Worm (Caenorhabditis elegans) whole organism, L4/young adult: ENCODE measurements around the gene B0035.18.

ENCODE experiments used
- W03F9.2 ChIP-seq: fragments of 150-350 bp; optimal IDR thresholded peaks from 2 replicates; lab custom pipeline; 2014; ENCODE audit warnings: missing biosample characterization, missing genetic modification characterization
- dao-5 ChIP-seq: sonication (generic microtip); optimal IDR thresholded peaks from 2 replicates; lab custom pipeline; 2016; ENCODE audit warnings: missing genotype, missing genetic modification characterization, moderate library complexity, missing compliant biosample characterization
- him-1 ChIP-seq: sonication (generic microtip); optimal IDR thresholded peaks from 2 replicates; lab custom pipeline; 2016; ENCODE audit warnings: missing genotype, missing genetic modification reagents, missing genetic modification characterization, missing compliant biosample characterization

Gene B0035.18

ce11 chrIV:11332751-11333150 is 12.6 kb downstream of the B0035.18 start, which contains the start of gene sart-3:
Gene sart-3, minus strand, starts transcription at chrIV:11332969.
- no peak for TF ChIP-seq W03F9.2 (tag; lab: Kevin White, UChicago)
- no peak for TF ChIP-seq him-1 (tag; lab: Kevin White, UChicago)
- no peak for TF ChIP-seq dao-5

DNA sequence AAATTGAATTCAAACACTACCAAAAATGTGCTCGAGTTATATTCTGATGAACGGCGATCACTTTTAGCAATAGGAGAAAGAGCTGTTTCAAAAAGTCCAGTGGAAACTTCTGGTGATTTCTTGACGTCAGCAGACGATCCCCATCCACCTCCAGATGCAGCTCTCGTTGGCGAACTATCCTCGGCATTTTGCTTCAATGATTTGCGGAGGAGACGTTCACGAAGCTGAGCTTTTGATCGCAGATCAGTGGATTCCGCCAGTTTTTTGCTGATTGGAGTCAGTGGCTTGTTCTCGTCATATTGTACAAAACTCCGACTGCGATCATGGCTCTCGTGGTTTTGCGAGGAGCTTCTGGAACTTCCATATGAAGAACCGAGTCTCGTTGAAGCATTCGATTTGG is 16.1 kb downstream of the B0035.18 start:
- TF ChIP-seq W03F9.2 (tag; lab: Kevin White, UChicago) = no peak
- no peak for TF ChIP-seq him-1 (tag; lab: Kevin White, UChicago)
- TF ChIP-seq dao-5 = no peak

DNA sequence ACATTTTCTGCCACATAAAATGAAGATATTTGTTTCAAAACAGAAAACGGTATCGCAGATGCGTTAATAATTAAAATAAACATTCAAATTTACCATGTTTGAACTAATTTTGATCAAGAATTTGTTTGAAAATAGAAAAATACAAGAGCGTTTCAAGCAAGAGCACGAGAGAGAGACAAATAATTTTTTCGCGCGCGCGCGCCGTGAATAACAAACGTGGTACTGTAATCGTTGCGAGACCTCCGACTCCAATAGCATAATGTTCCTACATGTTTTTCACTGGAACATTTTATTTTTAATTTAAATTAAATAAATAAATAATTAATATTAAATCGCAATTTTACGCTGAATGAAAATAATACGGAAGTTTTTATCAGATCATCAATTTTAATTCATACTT is 16.9 kb downstream of the B0035.18 start, which contains the start of gene F54E12.2:
Gene F54E12.2 (minus strand): TSS at position 164 of the 400 bp plus-strand sequence.
- TF ChIP-seq W03F9.2 (tag; lab: Kevin White, UChicago) (peak; percentile 51), him-1 (tag; lab: Kevin White, UChicago) (no peak), dao-5 (no peak)

- TF ChIP-seq W03F9.2 (tag; lab: Kevin White, UChicago) (no peak), him-1 (tag; lab: Kevin White, UChicago) (no peak), dao-5 (no peak)
Observed at ce11 chrIV:11340735-11341443, 20.8 kb downstream of the B0035.18 start.

ce11 chrIV:11344288-11344687 is 24.2 kb downstream of the B0035.18 start:
- no peak for TF ChIP-seq W03F9.2 (tag; lab: Kevin White, UChicago)
- no peak for TF ChIP-seq him-1 (tag; lab: Kevin White, UChicago)
- no peak for TF ChIP-seq dao-5

DNA sequence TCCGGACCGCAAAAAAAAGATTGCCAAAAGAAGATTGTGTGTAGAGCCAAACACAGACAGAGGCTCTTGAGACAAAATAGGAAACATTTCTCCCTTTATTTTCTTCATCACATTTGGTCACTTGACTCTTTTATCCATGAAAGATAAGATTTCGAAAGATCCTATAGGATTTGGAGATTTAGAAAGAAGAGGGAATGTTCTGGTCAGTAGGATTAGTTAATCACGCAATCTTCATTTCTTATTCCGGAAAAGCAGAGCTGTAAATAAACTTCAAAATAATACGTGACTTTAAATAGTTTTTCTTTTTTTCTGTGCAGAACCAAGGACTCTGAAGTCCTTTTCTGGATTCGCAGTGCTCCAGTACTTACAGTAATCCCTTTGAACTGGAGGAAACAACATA is 27.2 kb downstream of the B0035.18 start:
- TF ChIP-seq him-1 (tag; lab: Kevin White, UChicago) (no peak), W03F9.2 (tag; lab: Kevin White, UChicago) (no peak), dao-5 (no peak)

DNA sequence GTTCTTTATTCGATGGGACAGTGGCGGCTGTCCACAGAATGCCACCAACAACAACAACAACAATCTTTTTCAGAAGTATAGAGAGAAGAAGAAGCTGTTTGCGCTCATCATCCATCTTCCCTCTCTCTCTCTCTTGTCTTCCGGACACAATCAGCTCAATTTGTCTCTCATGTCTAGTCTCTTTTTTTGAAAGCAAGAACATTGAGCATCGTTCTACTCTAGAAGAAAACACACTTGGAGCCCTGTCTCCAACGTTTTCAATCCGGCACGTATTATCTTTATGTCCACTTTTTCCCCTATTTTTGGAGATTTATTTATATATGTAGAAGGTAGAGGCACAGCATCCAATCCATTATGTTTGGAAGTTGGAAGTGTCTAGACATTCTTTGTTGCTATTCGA is 28.7 kb downstream of the B0035.18 start:
- no peak for TF ChIP-seq him-1 (tag; lab: Kevin White, UChicago)
- TF ChIP-seq W03F9.2 (tag; lab: Kevin White, UChicago) = no peak
- no peak for TF ChIP-seq dao-5

ce11 chrIV:11349747-11350146 is 29.6 kb downstream of the B0035.18 start:
- TF ChIP-seq dao-5 (no peak), him-1 (tag; lab: Kevin White, UChicago) (peak; percentile 46)

DNA sequence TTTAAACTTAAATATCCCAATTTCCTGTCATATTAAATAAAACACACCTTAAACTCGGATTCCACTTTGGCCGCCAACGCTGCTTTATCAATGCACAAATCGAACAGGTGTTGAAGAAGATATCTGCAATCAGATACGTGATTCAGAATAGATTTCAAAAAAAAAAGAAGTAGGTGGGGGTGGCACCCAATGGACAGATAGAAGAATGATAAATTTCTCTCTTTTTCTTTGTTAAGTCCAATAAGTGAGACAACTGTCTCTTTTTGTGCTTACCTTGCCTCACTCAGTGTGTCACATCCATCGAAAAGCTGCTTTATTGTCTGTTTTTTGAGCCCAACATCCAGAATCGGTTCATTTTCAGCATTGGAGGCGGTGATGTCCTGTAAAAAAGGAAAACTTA is 30.7 kb downstream of the B0035.18 start:
- TF ChIP-seq him-1 (tag; lab: Kevin White, UChicago) = no peak
- TF ChIP-seq dao-5 = no peak
- no peak for TF ChIP-seq W03F9.2 (tag; lab: Kevin White, UChicago)

- TF ChIP-seq W03F9.2 (tag; lab: Kevin White, UChicago) (no peak), dao-5 (no peak), him-1 (tag; lab: Kevin White, UChicago) (no peak)
Observed at ce11 chrIV:11351563-11351962, 31.5 kb downstream of the B0035.18 start.

DNA sequence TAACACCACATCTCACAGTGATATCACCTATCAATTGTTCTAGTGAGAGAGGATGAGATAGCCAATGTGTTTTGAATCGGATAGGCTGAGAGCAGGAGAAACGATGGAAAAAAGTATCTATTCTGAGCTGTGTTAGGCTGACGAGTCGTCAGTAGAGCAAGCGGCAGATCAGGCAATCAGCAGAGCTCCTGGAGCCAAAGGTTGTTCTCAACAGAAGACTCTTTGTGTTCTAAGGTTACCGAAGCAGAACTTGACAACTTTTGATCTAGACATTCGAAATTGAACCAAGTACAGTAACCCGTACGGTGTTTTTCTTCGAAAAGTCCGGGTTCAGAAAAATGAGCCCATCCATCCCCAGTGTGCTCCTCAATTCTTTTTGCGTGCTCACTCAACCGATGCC is 32.7 kb downstream of the B0035.18 start:
- TF ChIP-seq him-1 (tag; lab: Kevin White, UChicago) (no peak), W03F9.2 (tag; lab: Kevin White, UChicago) (no peak), dao-5 (no peak)

DNA sequence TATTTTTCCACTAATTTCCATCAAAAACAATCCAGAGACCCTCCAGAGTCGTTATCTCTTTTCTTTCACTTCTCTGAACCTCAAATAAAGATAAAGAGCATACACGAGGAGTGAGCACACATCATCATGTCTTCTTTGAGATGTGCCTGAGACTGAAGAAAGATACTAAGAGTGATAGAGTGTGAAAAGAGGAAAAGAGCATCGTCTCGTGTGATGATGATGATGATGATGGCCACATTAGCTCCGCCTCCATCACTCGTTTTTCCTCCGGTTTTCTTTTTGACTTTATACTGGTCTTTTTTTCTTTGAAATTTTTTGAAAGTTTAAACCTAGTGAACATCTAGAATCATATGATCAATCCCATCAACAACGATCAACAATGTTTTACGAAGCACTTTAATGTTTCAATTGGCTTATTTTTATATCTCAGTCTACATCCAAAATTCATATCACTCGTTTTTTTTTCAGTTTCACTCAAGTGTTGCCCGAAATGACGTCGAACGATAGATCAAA is 33.9 kb downstream of the B0035.18 start, which contains the start of gene T01G1.2:
Gene T01G1.2 (plus strand): TSS at position 463 of the 513 bp plus-strand sequence.
- TF ChIP-seq W03F9.2 (tag; lab: Kevin White, UChicago) (no peak), dao-5 (no peak), him-1 (tag; lab: Kevin White, UChicago) (no peak)

DNA sequence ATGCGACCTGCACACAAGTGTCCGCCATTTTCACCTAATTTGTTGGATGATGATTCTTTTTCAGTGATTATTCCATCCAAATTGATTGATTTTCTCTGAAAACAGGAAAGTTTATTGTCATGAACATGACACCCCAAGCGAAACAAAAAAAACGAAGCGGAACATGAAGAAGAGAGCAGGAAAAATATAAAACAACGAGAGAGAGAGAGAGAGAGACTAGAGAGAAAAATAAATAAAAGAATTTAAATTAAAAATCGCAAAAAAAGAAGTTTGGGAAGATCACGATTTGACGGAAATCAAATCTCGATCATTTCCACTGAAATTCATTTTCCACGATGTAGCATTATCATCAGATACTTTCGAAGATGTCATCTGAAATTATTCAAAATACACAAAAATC is 39.7 kb downstream of the B0035.18 start, which contains the start of gene klp-12:
Gene klp-12 (minus strand): TSS at position 101 of the 400 bp plus-strand sequence.
- TF ChIP-seq W03F9.2 (tag; lab: Kevin White, UChicago) (no peak), him-1 (tag; lab: Kevin White, UChicago) (no peak), dao-5 (no peak)

DNA sequence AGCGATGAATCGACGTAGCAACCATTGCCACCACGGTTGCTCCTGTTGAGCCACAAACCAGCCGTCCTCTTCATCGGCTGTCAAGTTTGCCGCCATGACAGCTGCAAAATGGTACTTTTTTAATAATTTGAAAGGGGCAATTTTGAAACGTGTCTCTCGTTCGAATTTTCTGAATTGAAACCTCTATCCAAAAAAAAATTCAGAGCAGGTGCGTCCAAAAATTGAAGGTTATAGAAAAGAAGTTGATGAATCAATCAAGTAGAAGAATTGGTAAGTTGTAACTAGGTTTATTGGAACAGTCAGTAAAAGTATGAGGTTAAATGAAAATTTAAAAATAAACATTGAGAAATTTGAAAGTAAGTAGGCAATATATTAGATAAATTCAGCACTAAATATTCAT is 41.3 kb downstream of the B0035.18 start, which contains the start of gene T01G1.4:
Gene T01G1.4 (minus strand): TSS at position 101 of the 400 bp plus-strand sequence.
- TF ChIP-seq him-1 (tag; lab: Kevin White, UChicago) = no peak
- TF ChIP-seq dao-5 = no peak
- TF ChIP-seq W03F9.2 (tag; lab: Kevin White, UChicago) = no peak
